Worm (Caenorhabditis elegans) whole organism, L4/young adult: ENCODE results near the gene R07E4.3.

ENCODE experiments used
- W03F9.2 ChIP-seq: fragments of 150-350 bp; optimal IDR thresholded peaks from 2 replicates; lab custom pipeline; 2014; ENCODE audit warnings: missing biosample characterization, missing genetic modification characterization
- him-1 ChIP-seq: sonication (generic microtip); optimal IDR thresholded peaks from 2 replicates; lab custom pipeline; 2016; ENCODE audit warnings: missing genotype, missing genetic modification reagents, missing genetic modification characterization, missing compliant biosample characterization

DNA sequence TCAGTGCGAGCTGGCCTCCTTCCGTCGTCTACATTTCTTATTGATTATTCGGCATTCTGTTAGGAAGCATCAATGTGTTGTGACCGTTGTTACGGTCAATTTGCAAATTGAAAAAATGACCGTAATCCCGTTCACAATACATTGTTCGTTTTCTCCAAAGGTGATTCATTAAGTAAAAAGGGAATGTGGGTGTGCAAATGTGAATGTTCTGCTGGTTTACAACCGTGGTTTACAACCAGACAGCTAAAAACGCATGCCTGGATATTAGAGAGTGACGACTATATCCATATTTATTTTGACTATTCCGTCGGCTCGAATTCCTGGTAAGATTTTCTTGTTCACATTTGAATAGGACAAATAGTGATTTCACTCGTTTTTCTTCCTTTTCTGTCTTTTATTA is 34.2 kb upstream of the R07E4.3 start, which contains the start of gene capa-1:
- TF ChIP-seq W03F9.2 (tag; lab: Kevin White, UChicago) = no peak
- TF ChIP-seq him-1 (tag; lab: Kevin White, UChicago) = no peak
